Worm (Caenorhabditis elegans): ENCODE measurements around the gene fbxc-30.
"Not testable (repeated sequence)": the region's sequence is repeated elsewhere in the genome, so short reads cannot be mapped to it uniquely, and the experiment has no call there.

fbxc-30 gene

DNA sequence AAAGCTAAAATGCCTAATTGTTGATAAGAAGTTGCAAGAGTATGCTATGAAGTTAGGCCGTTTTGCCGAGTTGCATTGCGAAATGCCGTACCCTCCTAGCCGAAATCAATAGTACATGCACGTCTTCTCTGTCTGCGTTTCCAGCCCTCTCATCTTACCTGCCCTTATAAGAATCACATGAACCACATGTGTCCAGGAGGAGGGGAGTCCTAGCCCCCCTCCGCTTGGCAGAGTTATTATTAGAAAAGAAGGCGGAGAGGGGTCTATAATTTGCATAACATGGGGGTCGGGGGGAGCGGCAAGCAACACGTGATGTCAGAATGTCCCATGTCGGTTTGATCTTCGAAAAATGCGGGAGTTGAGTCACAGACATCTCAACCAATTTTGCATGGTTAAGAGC lies 35.6 kb downstream of the fbxc-30 start:
- TF ChIP-seq W03F9.2 (tag; optimal IDR thresholded peaks at IDR 0.05) = no peak
- TF ChIP-seq him-1 (tag; optimal IDR thresholded peaks at IDR 0.05) = no peak
- no peak for TF ChIP-seq dao-5 (tag; optimal IDR thresholded peaks at IDR 0.05)

DNA sequence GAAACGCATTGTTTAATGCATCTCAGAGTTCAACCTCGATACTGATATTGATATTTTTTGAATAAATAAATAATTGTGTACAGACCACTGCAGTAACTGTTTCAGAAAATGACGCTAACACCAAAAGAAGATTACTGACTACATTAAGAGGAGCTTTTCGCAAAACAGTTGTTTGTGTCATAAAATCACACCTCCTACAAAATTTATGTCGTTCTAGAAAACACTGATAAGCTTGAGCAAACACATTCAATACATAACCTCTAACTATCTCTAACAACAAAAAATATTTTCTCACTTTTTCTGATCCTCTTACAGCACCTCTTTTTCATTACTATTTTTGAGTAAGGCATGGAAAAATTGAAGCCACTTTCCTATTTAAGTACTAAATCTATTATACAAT lies 37.2 kb downstream of the fbxc-30 start, which contains the start of gene fbxc-7:
fbxc-7 (plus strand) TSS at position 301 of the 400 bp plus-strand sequence.
- TF ChIP-seq dao-5, him-1, W03F9.2 (tag; optimal IDR thresholded peaks at IDR 0.05): not testable (repeated sequence)

DNA sequence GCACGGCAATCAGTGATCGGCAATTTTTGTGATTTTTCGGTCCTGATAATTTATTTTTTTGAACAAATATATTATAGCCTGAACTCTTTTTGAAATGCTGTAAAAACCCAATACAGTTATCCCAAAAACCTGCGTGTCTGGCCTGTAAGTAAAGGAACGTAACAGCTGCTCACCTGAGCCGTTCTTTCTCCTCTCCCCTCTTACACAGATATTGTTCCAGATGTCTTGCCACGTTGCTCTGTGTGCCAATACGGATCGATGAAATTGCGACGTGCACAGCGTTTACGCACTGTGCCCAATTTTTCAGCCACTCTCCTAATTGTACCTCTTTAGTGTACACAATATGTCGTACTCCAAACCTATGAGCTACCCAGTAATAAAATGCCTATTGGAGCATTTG lies 41.2 kb downstream of the fbxc-30 start, which contains the start of gene sdz-4:
sdz-4 (plus strand) TSS at position 301 of the 400 bp plus-strand sequence.
- TF ChIP-seq W03F9.2 (tag; optimal IDR thresholded peaks at IDR 0.05) = no peak
- TF ChIP-seq dao-5 (tag; optimal IDR thresholded peaks at IDR 0.05) = no peak
- TF ChIP-seq him-1 (tag; optimal IDR thresholded peaks at IDR 0.05) = no peak

DNA sequence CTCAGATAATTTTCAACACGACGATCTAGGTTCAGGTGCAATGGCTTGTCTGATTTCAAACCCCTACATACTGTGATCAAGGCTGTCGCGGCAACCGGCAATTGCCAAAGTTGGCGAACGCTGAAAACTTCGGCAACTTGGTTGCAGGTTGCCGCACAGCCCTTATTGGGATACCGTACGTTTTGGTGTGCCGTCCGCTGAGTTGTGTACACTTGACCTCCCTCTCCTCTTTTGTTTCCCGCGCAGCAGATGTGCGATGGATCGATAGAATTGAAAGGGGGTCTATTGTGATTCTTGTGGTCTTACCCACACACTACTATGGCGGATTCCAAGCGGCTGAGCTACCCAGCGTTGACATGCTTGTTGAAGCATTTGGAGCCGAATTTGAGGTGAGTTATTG lies 42.8 kb downstream of the fbxc-30 start, which contains the start of the genes C32B5.18 and C32B5.7:
C32B5.18 (plus strand) TSS at position 301 of the 400 bp plus-strand sequence.
C32B5.7 (plus strand) TSS at position 311 of the 400 bp plus-strand sequence.
- TF ChIP-seq W03F9.2 (tag; optimal IDR thresholded peaks at IDR 0.05) = no peak
- TF ChIP-seq him-1 (tag; optimal IDR thresholded peaks at IDR 0.05) = no peak
- TF ChIP-seq dao-5 (tag; optimal IDR thresholded peaks at IDR 0.05) = no peak

DNA sequence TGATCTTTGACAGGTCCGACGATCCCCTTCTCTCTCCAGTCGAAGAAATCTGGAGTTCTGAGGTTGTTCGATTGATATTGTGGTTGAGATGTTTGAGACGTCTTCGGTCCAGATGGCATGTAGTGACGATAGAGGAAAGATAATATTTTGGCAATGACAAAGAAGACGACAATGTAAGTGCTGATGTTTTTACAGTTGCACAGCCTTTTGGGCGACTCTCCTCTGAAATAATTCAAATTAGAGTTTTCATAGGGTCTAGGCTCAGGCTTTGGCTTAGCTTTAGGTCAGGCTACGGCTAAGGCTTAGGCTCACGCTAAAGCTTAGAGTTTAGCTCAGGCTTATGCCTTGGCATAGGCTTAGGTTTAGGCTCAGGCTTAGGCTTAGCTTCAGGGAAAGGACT lies 44.5 kb downstream of the fbxc-30 start, which contains the start of gene C32B5.13:
C32B5.13 (minus strand) TSS at position 101 of the 400 bp plus-strand sequence.
- TF ChIP-seq dao-5 (tag; optimal IDR thresholded peaks at IDR 0.05) (no peak), W03F9.2 (tag; optimal IDR thresholded peaks at IDR 0.05) (no peak), him-1 (tag; optimal IDR thresholded peaks at IDR 0.05) (no peak)

DNA sequence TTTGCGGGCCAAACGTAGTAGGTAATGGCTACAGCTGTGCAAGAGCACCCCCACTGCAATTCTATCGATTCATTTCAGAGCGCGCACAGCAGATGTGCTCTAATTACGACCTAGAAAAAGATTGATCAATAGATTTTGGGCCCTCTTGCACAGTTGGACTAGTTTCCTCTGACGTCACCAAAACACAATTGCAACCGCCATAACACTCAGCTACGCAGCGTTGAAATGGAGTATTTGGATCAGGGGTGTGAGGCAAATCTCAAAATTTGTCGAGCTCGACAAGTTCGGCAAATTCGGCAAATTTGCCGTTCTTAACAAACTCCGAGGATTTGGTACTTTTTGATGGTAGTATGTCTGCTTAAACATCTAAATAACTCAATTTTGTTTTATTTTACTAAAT lies 49.5 kb downstream of the fbxc-30 start, which contains the start of gene fbxc-18:
fbxc-18 (minus strand) TSS at position 101 of the 400 bp plus-strand sequence.
- not testable (repeated sequence) for TF ChIP-seq him-1, W03F9.2, dao-5 (tag; optimal IDR thresholded peaks at IDR 0.05)

DNA sequence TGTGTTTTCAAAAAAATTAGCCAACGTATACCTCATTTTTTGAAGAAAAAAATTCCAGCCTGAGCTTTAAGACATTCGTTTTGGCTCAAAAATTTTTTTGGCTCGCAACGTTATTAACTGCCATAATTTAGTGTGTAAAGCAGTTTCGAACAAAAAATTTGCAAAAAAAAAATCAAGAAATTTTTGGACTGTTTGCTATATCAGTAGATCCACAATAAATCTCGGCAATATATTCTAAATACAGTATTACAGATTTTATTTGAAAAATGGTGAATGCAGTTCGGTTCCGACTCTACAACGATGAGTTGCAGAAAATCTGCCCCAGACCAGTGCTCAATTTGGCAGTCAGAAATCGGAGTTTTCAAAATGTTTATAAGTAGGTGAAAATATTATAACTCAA lies 50.7 kb downstream of the fbxc-30 start, which contains the start of gene C32B5.6:
C32B5.6 (plus strand) TSS at position 301 of the 400 bp plus-strand sequence.
- TF ChIP-seq dao-5, him-1, W03F9.2 (tag; optimal IDR thresholded peaks at IDR 0.05): not testable (repeated sequence)
